Worm (Caenorhabditis elegans): Measurements from ENCODE around the gene fip-1.
A peak's percentile ranks its signal among the peaks of the same experiment; 100 is the strongest.

The fip-1 gene

DNA sequence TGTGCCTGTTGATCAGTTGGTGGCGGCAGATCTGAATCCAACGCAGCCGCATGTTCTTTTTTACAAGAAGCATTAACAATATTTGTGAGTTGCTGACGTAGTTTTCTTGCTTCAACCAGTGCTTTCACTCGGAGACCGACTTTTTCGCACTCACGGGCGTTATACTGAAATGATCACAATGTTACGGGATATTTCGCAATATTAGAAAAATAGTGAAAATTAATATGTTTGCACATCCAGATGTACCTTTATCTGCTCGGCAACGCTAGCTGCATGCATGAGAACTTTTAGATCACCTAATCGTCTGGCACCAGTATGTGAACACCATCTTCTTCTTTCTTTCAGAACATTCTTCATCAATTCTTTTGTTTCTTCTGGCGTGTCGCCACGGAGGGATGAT lies 28.3 kb upstream of the fip-1 start:
- TF ChIP-seq mbf-1 (tag; optimal IDR thresholded peaks at IDR 0.05) (no peak), R02D3.7 (tag; optimal IDR thresholded peaks at IDR 0.05) (no peak), gmeb-1 (tag; optimal IDR thresholded peaks at IDR 0.05) (no peak), mdl-1 (tag; optimal IDR thresholded peaks at IDR 0.05) (no peak), nhr-11 (tag; optimal IDR thresholded peaks at IDR 0.05) (no peak), blmp-1 (tag; optimal IDR thresholded peaks at IDR 0.05; ENCODE audit: insufficient read depth) (no peak), lin-39 (tag; optimal IDR thresholded peaks at IDR 0.05) (no peak), peb-1 (tag; optimal IDR thresholded peaks at IDR 0.05) (no peak), ZK546.5 (tag; optimal IDR thresholded peaks at IDR 0.05) (no peak), zag-1 (tag; optimal IDR thresholded peaks at IDR 0.05) (no peak), lin-13 (GFP tag; optimal IDR thresholded peaks at IDR 0.05) (no peak), ztf-1 (GFP tag; conservative IDR thresholded peaks at IDR 0.05) (no peak), nhr-21 (tag; optimal IDR thresholded peaks at IDR 0.05) (no peak), ztf-4 (tag; optimal IDR thresholded peaks at IDR 0.05) (no peak)

- no peak for TF ChIP-seq unc-39 (tag; optimal IDR thresholded peaks at IDR 0.05)
- TF ChIP-seq alr-1 (tag; optimal IDR thresholded peaks at IDR 0.05): no peak
- no peak for TF ChIP-seq lin-39 (tag; optimal IDR thresholded peaks at IDR 0.05)
- TF ChIP-seq nhr-10 (tag; optimal IDR thresholded peaks at IDR 0.05): no peak
- TF ChIP-seq nhr-237 (tag; optimal IDR thresholded peaks at IDR 0.05): no peak
- TF ChIP-seq ceh-16 (tag; optimal IDR thresholded peaks at IDR 0.05): no peak
- no peak for TF ChIP-seq ceh-82 (tag; optimal IDR thresholded peaks at IDR 0.05)
- no peak for TF ChIP-seq sma-3 (GFP tag; optimal IDR thresholded peaks at IDR 0.05)
- no peak for TF ChIP-seq F13H6.1 (tag; optimal IDR thresholded peaks at IDR 0.05)
- no peak for TF ChIP-seq nhr-6 (tag; optimal IDR thresholded peaks at IDR 0.05)
- TF ChIP-seq crh-2 (tag; optimal IDR thresholded peaks at IDR 0.05): no peak
- no peak for TF ChIP-seq R02D3.7 (tag; optimal IDR thresholded peaks at IDR 0.05)
- no peak for TF ChIP-seq C34F6.9 (tag; optimal IDR thresholded peaks at IDR 0.05)
- TF ChIP-seq mdl-1 (tag; optimal IDR thresholded peaks at IDR 0.05): no peak
- TF ChIP-seq lin-13 (GFP tag; optimal IDR thresholded peaks at IDR 0.05): no peak
- TF ChIP-seq mbf-1 (tag; optimal IDR thresholded peaks at IDR 0.05): no peak
- no peak for TF ChIP-seq nhr-21 (tag; optimal IDR thresholded peaks at IDR 0.05)
Measured at ce11 chrIII:8613573-8613972, 26.0 kb upstream of the fip-1 start.

DNA sequence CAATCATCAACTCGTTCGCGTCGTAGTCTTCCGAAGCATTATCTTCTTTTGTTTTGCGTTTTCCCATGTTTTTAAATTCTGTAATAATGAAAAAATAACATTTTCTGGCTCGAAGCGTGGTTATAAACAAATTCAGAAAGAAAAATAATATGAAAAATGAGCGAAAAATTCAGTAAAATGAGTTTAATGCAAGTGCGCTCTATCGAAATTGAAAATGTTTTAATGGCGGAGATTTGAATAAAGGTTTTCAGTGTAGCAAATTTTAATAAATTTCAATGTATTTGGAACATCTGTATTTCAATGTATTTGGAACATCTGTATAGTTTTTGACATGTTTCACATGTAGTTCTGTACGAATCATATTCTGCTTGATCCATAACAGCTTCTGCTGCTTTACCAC lies 25.1 kb upstream of the fip-1 start, which contains the start of gene rha-2:
TSS of gene rha-2 (minus strand) at position 80 of the 400 bp plus-strand sequence.
- TF ChIP-seq gmeb-1 (tag; optimal IDR thresholded peaks at IDR 0.05): peak; percentile 91
- TF ChIP-seq lin-39 (tag; optimal IDR thresholded peaks at IDR 0.05): no peak
- TF ChIP-seq ama-1 (optimal IDR thresholded peaks at IDR 0.05): no peak
- TF ChIP-seq lsy-2 (tag; optimal IDR thresholded peaks at IDR 0.05): peak in 1 of 2 experiments; percentile 36
- TF ChIP-seq unc-55 (GFP tag; optimal IDR thresholded peaks at IDR 0.05): peak; percentile 74
- peak; percentile 71 for TF ChIP-seq C34F6.9 (tag; optimal IDR thresholded peaks at IDR 0.05)

DNA sequence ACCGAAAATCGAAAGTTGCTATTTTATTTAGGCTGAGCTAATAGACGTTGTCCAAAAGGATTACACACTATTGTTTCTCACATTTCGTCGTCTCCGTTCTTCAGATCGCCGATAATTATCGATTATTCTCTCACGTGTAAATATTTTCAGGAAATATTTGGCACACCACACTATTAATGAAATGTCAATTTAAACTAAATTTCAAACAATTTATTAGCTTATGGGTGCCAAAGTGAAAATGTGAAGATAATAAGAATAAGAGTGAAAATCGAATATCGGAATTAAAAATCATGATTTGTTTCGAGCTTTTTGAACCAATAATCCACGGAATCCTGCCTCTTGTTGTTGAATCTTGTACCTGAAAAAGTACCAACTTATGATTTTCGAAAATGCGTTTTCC lies 23.0 kb upstream of the fip-1 start, which contains the start of gene C06E1.11:
TSS of gene C06E1.11 (minus strand) at position 101 of the 400 bp plus-strand sequence.
- TF ChIP-seq aly-2 (tag; optimal IDR thresholded peaks at IDR 0.05) (no peak), sem-4 (tag; optimal IDR thresholded peaks at IDR 0.05) (no peak), blmp-1 (tag; optimal IDR thresholded peaks at IDR 0.05; ENCODE audit: insufficient read depth) (no peak), R02D3.7 (tag; optimal IDR thresholded peaks at IDR 0.05) (no peak), lsy-2 (tag; optimal IDR thresholded peaks at IDR 0.05) (no peak), nhr-11 (tag; optimal IDR thresholded peaks at IDR 0.05) (no peak), unc-39 (tag; optimal IDR thresholded peaks at IDR 0.05) (no peak), nhr-77 (tag; optimal IDR thresholded peaks at IDR 0.05) (no peak), gmeb-1 (tag; optimal IDR thresholded peaks at IDR 0.05) (no peak), skn-1 (tag; optimal IDR thresholded peaks at IDR 0.05) (no peak), ama-1 (optimal IDR thresholded peaks at IDR 0.05) (no peak), nhr-10 (tag; optimal IDR thresholded peaks at IDR 0.05) (no peak), mbf-1 (tag; optimal IDR thresholded peaks at IDR 0.05) (no peak), alr-1 (tag; optimal IDR thresholded peaks at IDR 0.05) (no peak), nhr-237 (tag; optimal IDR thresholded peaks at IDR 0.05) (no peak)

- TF ChIP-seq elt-3 (tag; optimal IDR thresholded peaks at IDR 0.05): no peak
- TF ChIP-seq gmeb-1 (tag; optimal IDR thresholded peaks at IDR 0.05): no peak
- no peak for TF ChIP-seq nhr-25 (tag; optimal IDR thresholded peaks at IDR 0.05)
- no peak for TF ChIP-seq unc-39 (tag; optimal IDR thresholded peaks at IDR 0.05)
- no peak for TF ChIP-seq nhr-129 (tag; optimal IDR thresholded peaks at IDR 0.05)
- TF ChIP-seq lin-13 (GFP tag; optimal IDR thresholded peaks at IDR 0.05): no peak
- TF ChIP-seq C34F6.9 (tag; optimal IDR thresholded peaks at IDR 0.05): no peak
- no peak for TF ChIP-seq ztf-4 (tag; optimal IDR thresholded peaks at IDR 0.05)
- TF ChIP-seq F13H6.1 (tag; optimal IDR thresholded peaks at IDR 0.05): no peak
- no peak for TF ChIP-seq lin-39 (tag; optimal IDR thresholded peaks at IDR 0.05)
Measured at ce11 chrIII:8618412-8618960, 21.1 kb upstream of the fip-1 start, which contains the start of gene C13G5.2. Gene C13G5.2, minus strand, starts transcription at chrIII:8618462.

All from whole organism, L2 larva.